Worm (Caenorhabditis elegans): Measurements from ENCODE around the gene F14F8.14.

F14F8.14 gene

DNA sequence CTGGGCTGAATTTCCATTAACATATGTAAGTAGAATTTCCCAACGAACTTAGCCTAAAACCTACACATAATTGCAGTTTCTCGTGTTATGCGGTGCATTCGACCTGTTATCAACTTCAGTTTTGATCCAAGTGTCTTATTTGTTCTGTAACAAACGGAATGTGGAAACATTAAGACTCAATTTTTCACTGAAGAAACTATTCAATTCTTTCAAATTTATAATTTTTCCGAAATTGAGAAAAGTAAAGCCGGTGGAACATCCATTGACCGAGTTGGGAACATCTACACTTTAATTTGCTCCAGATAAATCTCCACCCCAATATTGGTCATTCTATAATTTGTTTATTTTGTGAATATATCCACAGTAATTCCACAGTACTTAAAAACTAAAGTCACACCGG lies 7.9 kb upstream of the F14F8.14 start:
- no peak for TF ChIP-seq isw-1 (GFP tag; IDR thresholded peaks at IDR 0.05)
- no peak for TF ChIP-seq fkh-4 (tag; optimal IDR thresholded peaks at IDR 0.05; ENCODE audit: borderline replicate concordance)
- TF ChIP-seq C04F5.9 (tag; optimal IDR thresholded peaks at IDR 0.05) = no peak
- no peak for TF ChIP-seq tlp-1 (tag; optimal IDR thresholded peaks at IDR 0.05)
- TF ChIP-seq fos-1 (tag; optimal IDR thresholded peaks at IDR 0.05) = no peak
- no peak for TF ChIP-seq sptf-1 (tag; optimal IDR thresholded peaks at IDR 0.05)
- TF ChIP-seq hlh-17 (GFP tag; optimal IDR thresholded peaks at IDR 0.05; ENCODE audit: borderline replicate concordance) = no peak
- no peak for TF ChIP-seq mef-2 (tag; optimal IDR thresholded peaks at IDR 0.05)
- no peak for TF ChIP-seq grh-1 (GFP tag; IDR thresholded peaks at IDR 0.05)
- TF ChIP-seq hpl-2 (GFP tag; optimal IDR thresholded peaks at IDR 0.05) = no peak
- TF ChIP-seq egl-13 (tag; optimal IDR thresholded peaks at IDR 0.05) = no peak
- no peak for TF ChIP-seq elt-2 (tag; optimal IDR thresholded peaks at IDR 0.05)
- TF ChIP-seq unc-130 (tag; optimal IDR thresholded peaks at IDR 0.05) = no peak
- TF ChIP-seq efl-3 (GFP tag; optimal IDR thresholded peaks at IDR 0.05) = no peak
- no peak for TF ChIP-seq ceh-90 (tag; optimal IDR thresholded peaks at IDR 0.05)
- no peak for TF ChIP-seq fkh-8 (tag; optimal IDR thresholded peaks at IDR 0.05)

DNA sequence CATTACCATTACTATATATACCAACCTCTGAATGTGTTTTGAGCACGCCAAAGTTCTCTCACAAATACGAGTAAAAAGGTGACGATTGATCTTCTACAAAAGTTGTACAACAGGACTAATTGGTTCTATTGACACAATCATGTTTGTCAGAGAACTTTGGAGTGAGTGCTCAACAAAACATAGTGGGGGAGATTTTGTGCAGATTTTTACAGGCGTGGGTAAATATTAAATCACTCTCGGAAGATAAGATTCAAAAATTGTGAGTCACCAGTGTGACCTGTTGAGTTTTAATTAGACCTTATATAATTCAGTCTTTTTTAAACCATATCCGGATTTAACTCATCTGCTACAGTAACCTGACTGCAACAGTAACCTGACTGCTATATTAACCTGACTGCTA lies 5.7 kb upstream of the F14F8.14 start, which contains the start of gene F14F8.8:
Gene F14F8.8 (minus strand): TSS at position 101 of the 400 bp plus-strand sequence.
- TF ChIP-seq nhr-77 (tag; optimal IDR thresholded peaks at IDR 0.05) = no peak
- no peak for TF ChIP-seq grh-1 (GFP tag; IDR thresholded peaks at IDR 0.05)
- no peak for TF ChIP-seq pag-3 (tag; optimal IDR thresholded peaks at IDR 0.05; ENCODE audit: borderline replicate concordance, insufficient read depth)
- no peak for TF ChIP-seq fkh-4 (tag; optimal IDR thresholded peaks at IDR 0.05; ENCODE audit: borderline replicate concordance)
- no peak for TF ChIP-seq mef-2 (tag; optimal IDR thresholded peaks at IDR 0.05)
- no peak for TF ChIP-seq pax-3 (tag; optimal IDR thresholded peaks at IDR 0.05)
- TF ChIP-seq nhr-85 (tag) = no peak
- no peak for TF ChIP-seq sup-37 (GFP tag; optimal IDR thresholded peaks at IDR 0.05)
- TF ChIP-seq C04F5.9 (tag; optimal IDR thresholded peaks at IDR 0.05) = no peak
- no peak for TF ChIP-seq aly-2 (tag; optimal IDR thresholded peaks at IDR 0.05)
- TF ChIP-seq hpl-2 (GFP tag; optimal IDR thresholded peaks at IDR 0.05) = no peak
- no peak for TF ChIP-seq isw-1 (GFP tag; IDR thresholded peaks at IDR 0.05)
- TF ChIP-seq F16B12.6 (tag; optimal IDR thresholded peaks at IDR 0.05) = no peak
- no peak for TF ChIP-seq lsy-2 (tag; optimal IDR thresholded peaks at IDR 0.05)
- no peak for TF ChIP-seq snpc-4 (tag; optimal IDR thresholded peaks at IDR 0.05)
- TF ChIP-seq vab-15 (tag; optimal IDR thresholded peaks at IDR 0.05) = no peak
- TF ChIP-seq efl-1 (optimal IDR thresholded peaks at IDR 0.05) = no peak
- TF ChIP-seq efl-1 (GFP tag; optimal IDR thresholded peaks at IDR 0.05 in 1 of 2) = no peak
- no peak for TF ChIP-seq ceh-82 (tag; optimal IDR thresholded peaks at IDR 0.05)

DNA sequence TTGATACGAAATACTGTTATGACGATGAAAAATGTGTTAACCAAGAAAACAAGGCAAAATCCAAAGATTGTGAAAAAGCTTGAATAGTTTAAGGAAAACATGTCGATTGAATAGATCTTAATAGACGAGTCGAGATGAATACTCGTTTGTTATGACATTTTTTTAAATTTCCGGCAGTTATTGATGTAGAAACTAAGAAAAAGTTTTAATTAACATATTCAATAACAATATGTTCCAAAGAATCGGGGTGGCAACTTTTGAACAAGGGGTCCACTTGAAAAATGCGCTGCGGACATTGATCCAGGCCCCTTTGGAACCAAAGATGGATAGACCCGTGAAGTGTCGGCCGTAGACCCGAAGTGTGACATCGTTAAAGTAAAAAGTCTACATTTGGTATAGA lies 4.6 kb upstream of the F14F8.14 start, which contains the start of gene str-61:
Gene str-61 (minus strand): TSS at position 101 of the 400 bp plus-strand sequence.
- no peak for TF ChIP-seq sptf-1 (tag; optimal IDR thresholded peaks at IDR 0.05)
- no peak for TF ChIP-seq lin-35 (GFP tag; optimal IDR thresholded peaks at IDR 0.05)
- TF ChIP-seq hlh-17 (GFP tag; optimal IDR thresholded peaks at IDR 0.05; ENCODE audit: borderline replicate concordance) = no peak
- TF ChIP-seq C34B4.2 (tag; optimal IDR thresholded peaks at IDR 0.05) = no peak
- no peak for TF ChIP-seq aly-2 (tag; optimal IDR thresholded peaks at IDR 0.05)
- TF ChIP-seq vab-15 (tag; optimal IDR thresholded peaks at IDR 0.05) = no peak
- no peak for TF ChIP-seq hlh-4 (tag; optimal IDR thresholded peaks at IDR 0.05)
- TF ChIP-seq zip-4 (GFP tag; optimal IDR thresholded peaks at IDR 0.05) = no peak
- no peak for TF ChIP-seq fkh-8 (tag; optimal IDR thresholded peaks at IDR 0.05)
- TF ChIP-seq nhr-76 (tag; optimal IDR thresholded peaks at IDR 0.05) = no peak
- no peak for TF ChIP-seq efl-1 (optimal IDR thresholded peaks at IDR 0.05)
- TF ChIP-seq efl-1 (GFP tag; optimal IDR thresholded peaks at IDR 0.05 in 1 of 2) = no peak
- TF ChIP-seq nhr-28 (tag; optimal IDR thresholded peaks at IDR 0.05) = no peak
- no peak for TF ChIP-seq xbp-1 (tag; optimal IDR thresholded peaks at IDR 0.05)
- no peak for TF ChIP-seq nhr-77 (tag; optimal IDR thresholded peaks at IDR 0.05)
- TF ChIP-seq unc-62 (GFP tag; optimal IDR thresholded peaks at IDR 0.05) = no peak
- TF ChIP-seq egl-27 (tag; optimal IDR thresholded peaks at IDR 0.05) = no peak
- no peak for TF ChIP-seq sup-37 (GFP tag; optimal IDR thresholded peaks at IDR 0.05)
- no peak for TF ChIP-seq pag-3 (tag; optimal IDR thresholded peaks at IDR 0.05; ENCODE audit: borderline replicate concordance, insufficient read depth)
